Fruit fly (Drosophila melanogaster): ENCODE results near the gene Wsck.

Gene Wsck

DNA sequence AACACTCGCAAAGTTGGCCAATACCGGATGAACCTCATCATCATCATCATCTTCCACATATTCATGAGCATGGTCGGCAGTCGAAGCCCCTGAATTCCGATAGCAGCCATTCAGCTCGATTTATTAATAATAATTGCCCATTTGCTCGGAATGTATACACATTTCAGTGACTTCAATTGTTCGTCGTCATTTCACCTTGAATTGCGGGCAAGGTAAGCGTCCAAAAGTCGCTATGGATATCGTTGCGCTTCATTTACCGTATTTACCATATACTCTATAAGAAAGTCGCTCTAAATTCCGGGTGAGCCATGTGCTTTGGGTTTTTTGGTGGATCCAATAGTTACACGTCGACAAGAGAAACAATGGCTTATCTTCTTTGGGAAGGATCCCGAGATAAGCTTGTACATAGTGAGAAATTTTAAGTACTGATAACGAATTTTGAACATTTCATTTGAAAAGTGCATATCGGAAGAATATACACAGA is 3.8 kb downstream of the Wsck start:
- TF ChIP-seq br (GFP tag; optimal IDR thresholded peaks at IDR 0.05) (peak; percentile 42), HLH106 (tag; optimal IDR thresholded peaks at IDR 0.05) (peak; percentile 7), Hr83 (GFP tag; optimal IDR thresholded peaks at IDR 0.05; ENCODE audit: poor library complexity, severe bottlenecking) (no peak), OdsH (GFP tag; optimal IDR thresholded peaks at IDR 0.05) (peak; percentile 6), N (GFP tag; optimal IDR thresholded peaks at IDR 0.05) (no peak), Abd-B (GFP tag; optimal IDR thresholded peaks at IDR 0.05) (no peak), foxo (GFP tag; optimal IDR thresholded peaks at IDR 0.05) (peak in 1 of 2 experiments; percentile 17), rgr (GFP tag; optimal IDR thresholded peaks at IDR 0.05) (peak; percentile 18), Vsx2 (GFP tag; optimal IDR thresholded peaks at IDR 0.05; ENCODE audit: partially characterized antibody) (no peak), fru (GFP tag; optimal IDR thresholded peaks at IDR 0.05) (peak; percentile 8), Dif (GFP tag; optimal IDR thresholded peaks at IDR 0.05; ENCODE audit: partially characterized antibody) (no peak), pan (optimal IDR thresholded peaks at IDR 0.05) (no peak), ey (GFP tag; optimal IDR thresholded peaks at IDR 0.05) (peak; percentile 53), Rel (GFP tag; optimal IDR thresholded peaks at IDR 0.05) (no peak), Rel (tag; optimal IDR thresholded peaks at IDR 0.05) (no peak), tai (GFP tag; optimal IDR thresholded peaks at IDR 0.05) (no peak), Hr78 (GFP tag; optimal IDR thresholded peaks at IDR 0.05) (no peak), CG32264 (GFP tag; optimal IDR thresholded peaks at IDR 0.05) (no peak), h (GFP tag; optimal IDR thresholded peaks at IDR 0.05) (peak; percentile 11)

DNA sequence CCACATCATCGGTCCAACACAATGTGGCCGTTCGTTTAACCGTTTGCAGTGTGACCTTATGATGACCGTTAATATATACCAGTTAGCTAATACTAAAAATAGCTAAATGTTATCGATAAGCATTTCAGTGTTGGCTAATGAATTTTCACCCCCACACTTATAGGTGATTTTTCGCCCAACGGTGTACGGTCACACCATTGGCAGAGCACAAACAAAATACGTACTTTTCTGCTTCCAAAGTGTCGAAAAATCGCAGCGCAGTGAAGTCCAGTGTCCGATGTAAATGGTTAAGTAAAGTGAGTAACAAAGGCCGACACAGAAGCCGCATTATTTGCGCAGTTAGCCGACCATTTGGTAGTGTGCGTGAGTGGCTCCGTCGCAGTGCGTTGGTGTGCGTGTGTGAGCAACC is 4.4 kb downstream of the Wsck start, which contains the start of the genes Syx18 and atl:
TSS of gene Syx18 (minus strand) at position 46 of the 409 bp plus-strand sequence.
TSS of gene atl (plus strand) at position 155 of the 409 bp plus-strand sequence.
- TF ChIP-seq dsf (GFP tag; optimal IDR thresholded peaks at IDR 0.05; ENCODE audit: borderline replicate concordance) (no peak), Hr83 (GFP tag; optimal IDR thresholded peaks at IDR 0.05; ENCODE audit: poor library complexity, severe bottlenecking) (peak; percentile 24), Rel (GFP tag; optimal IDR thresholded peaks at IDR 0.05) (no peak), Rel (tag; optimal IDR thresholded peaks at IDR 0.05) (peak; percentile 77), Hr78 (GFP tag; optimal IDR thresholded peaks at IDR 0.05) (no peak), Mio (GFP tag; optimal IDR thresholded peaks at IDR 0.05) (no peak), brk (GFP tag; optimal IDR thresholded peaks at IDR 0.05) (no peak), N (GFP tag; optimal IDR thresholded peaks at IDR 0.05) (no peak), usp (GFP tag; optimal IDR thresholded peaks at IDR 0.05) (no peak), Myc (optimal IDR thresholded peaks at IDR 0.05) (peak; percentile 32), Sp1 (GFP tag; optimal IDR thresholded peaks at IDR 0.05) (peak; percentile 42), h (GFP tag; optimal IDR thresholded peaks at IDR 0.05) (peak; percentile 72), Hnf4 (GFP tag; optimal IDR thresholded peaks at IDR 0.05) (no peak), foxo (GFP tag; optimal IDR thresholded peaks at IDR 0.05) (peak in 1 of 2 experiments; percentile 30)

DNA sequence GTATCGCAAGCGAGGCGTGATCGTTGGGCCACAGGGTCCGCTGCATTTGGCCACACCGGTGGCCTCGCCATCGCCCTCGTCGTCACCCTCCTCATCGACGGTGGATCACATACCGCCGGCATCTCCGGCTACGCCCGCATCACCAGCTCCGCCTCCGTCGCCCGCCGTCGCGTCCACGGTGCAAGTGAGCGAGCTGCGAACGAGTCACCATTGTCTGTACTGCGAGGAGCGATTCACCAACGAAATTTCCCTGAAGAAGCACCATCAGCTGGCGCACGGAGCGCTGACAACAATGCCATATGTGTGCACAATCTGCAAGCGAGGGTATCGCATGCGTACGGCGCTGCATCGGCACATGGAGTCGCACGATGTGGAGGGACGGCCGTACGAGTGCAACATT is 9.3 kb downstream of the Wsck start:
- TF ChIP-seq Mio (GFP tag; optimal IDR thresholded peaks at IDR 0.05) = no peak
- no peak for TF ChIP-seq dl (GFP tag; optimal IDR thresholded peaks at IDR 0.05; ENCODE audit: insufficient read depth in 1 of 2, partially characterized antibody in 2 of 2)
- no peak for TF ChIP-seq fru (GFP tag; optimal IDR thresholded peaks at IDR 0.05)
- no peak for TF ChIP-seq N (GFP tag; optimal IDR thresholded peaks at IDR 0.05)
- no peak for TF ChIP-seq rgr (GFP tag; optimal IDR thresholded peaks at IDR 0.05)
- no peak for TF ChIP-seq jim (GFP tag; optimal IDR thresholded peaks at IDR 0.05)

DNA sequence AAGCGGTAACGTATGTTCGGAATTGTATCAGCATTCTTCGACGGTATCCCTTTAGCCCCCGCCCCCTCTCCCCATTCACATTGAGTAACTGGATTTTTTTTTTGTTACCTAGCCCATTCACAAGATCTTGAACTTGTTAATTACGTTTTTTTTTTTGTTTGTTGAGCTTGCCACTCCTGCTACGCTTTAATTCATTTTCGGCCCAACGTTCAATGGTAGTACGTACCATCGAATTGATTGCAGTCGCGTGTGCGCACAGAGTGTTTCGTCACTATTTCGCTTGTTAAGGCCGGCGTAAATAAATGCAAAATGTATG is 15.2 kb downstream of the Wsck start:
- TF ChIP-seq sv (GFP tag; optimal IDR thresholded peaks at IDR 0.05) (no peak), Mio (GFP tag; optimal IDR thresholded peaks at IDR 0.05) (no peak), N (GFP tag; optimal IDR thresholded peaks at IDR 0.05) (no peak), Dfd (GFP tag; optimal IDR thresholded peaks at IDR 0.05) (no peak)

DNA sequence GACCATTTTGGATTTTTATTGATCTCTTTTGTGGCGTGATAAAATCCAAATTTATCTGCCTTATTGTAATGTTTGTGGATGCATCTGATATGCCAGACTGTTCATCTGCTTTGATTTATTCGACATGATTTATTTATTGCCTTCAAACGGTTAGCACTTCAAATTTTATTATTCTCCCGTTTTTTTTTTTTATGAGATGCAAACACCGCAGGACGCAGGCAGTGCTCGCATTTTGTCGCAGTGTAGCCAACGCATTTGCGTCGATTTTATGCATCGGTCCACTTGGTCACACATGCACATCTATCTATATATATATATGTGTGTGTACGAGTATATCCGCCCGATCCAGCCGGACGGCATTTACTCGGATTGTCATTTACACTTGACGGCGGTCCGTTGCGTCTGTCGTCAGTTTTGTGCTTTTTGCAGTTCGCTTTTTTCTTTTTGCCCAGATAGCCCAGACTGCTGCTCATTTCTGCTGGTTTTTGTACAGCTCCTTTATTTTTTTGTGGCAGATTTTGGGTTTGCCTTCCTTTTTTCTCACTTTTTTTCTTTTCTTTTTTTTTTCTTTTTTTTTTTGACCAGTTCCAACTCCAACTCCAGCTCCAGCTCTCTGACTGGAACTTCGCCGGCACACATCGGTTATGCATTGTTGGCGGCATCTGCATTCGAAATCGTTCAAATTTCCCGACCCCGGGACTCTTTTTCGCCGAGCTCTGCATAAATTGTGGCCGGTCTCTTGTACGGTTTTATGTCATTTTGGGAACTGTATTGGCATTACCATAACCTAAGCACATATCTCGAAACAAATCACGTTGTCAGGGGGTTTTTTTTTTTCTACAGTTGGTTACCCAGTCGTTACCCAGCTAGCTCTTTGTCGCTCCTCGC is 15.8 kb downstream of the Wsck start:
- no peak for TF ChIP-seq GATAd (GFP tag; optimal IDR thresholded peaks at IDR 0.05)
- TF ChIP-seq Sp1 (GFP tag; optimal IDR thresholded peaks at IDR 0.05) = peak; percentile 65
- peak; percentile 74 for TF ChIP-seq Rel (GFP tag; optimal IDR thresholded peaks at IDR 0.05)
- no peak for TF ChIP-seq Rel (tag; optimal IDR thresholded peaks at IDR 0.05)
- TF ChIP-seq rgr (GFP tag; optimal IDR thresholded peaks at IDR 0.05) = peak; percentile 51
- TF ChIP-seq h (GFP tag; optimal IDR thresholded peaks at IDR 0.05) = peak; percentile 7
- no peak for TF ChIP-seq tai (GFP tag; optimal IDR thresholded peaks at IDR 0.05)
- TF ChIP-seq Hnf4 (GFP tag; optimal IDR thresholded peaks at IDR 0.05) = no peak
- no peak for TF ChIP-seq pan (optimal IDR thresholded peaks at IDR 0.05)
- no peak for TF ChIP-seq CG32264 (GFP tag; optimal IDR thresholded peaks at IDR 0.05)
- no peak for TF ChIP-seq Mio (GFP tag; optimal IDR thresholded peaks at IDR 0.05)
- TF ChIP-seq Hr78 (GFP tag; optimal IDR thresholded peaks at IDR 0.05) = no peak
- TF ChIP-seq dl (GFP tag; optimal IDR thresholded peaks at IDR 0.05; ENCODE audit: insufficient read depth in 1 of 2, partially characterized antibody in 2 of 2) = no peak
- peak; percentile 20 for TF ChIP-seq woc (GFP tag; optimal IDR thresholded peaks at IDR 0.05)
- TF ChIP-seq brk (GFP tag; optimal IDR thresholded peaks at IDR 0.05) = no peak
- TF ChIP-seq dsf (GFP tag; optimal IDR thresholded peaks at IDR 0.05; ENCODE audit: borderline replicate concordance) = no peak
- TF ChIP-seq Dif (GFP tag; optimal IDR thresholded peaks at IDR 0.05; ENCODE audit: partially characterized antibody) = no peak
- no peak for TF ChIP-seq CrebA (GFP tag; optimal IDR thresholded peaks at IDR 0.05; ENCODE audit: borderline replicate concordance)
- no peak for TF ChIP-seq Dfd (GFP tag; optimal IDR thresholded peaks at IDR 0.05)
- TF ChIP-seq sv (GFP tag; optimal IDR thresholded peaks at IDR 0.05) = no peak
- peak; percentile 31 for TF ChIP-seq br (GFP tag; optimal IDR thresholded peaks at IDR 0.05)
- peak; percentile 49 for TF ChIP-seq ey (GFP tag; optimal IDR thresholded peaks at IDR 0.05)
- peak; percentile 38 for TF ChIP-seq psq (GFP tag; optimal IDR thresholded peaks at IDR 0.05)
- no peak for TF ChIP-seq N (GFP tag; optimal IDR thresholded peaks at IDR 0.05)
- TF ChIP-seq Abd-B (GFP tag; optimal IDR thresholded peaks at IDR 0.05) = no peak
- TF ChIP-seq sage (GFP tag; optimal IDR thresholded peaks at IDR 0.05) = peak; percentile 21
- no peak for TF ChIP-seq usp (GFP tag; optimal IDR thresholded peaks at IDR 0.05)

Data from whole organism, wandering third instar larva.